Worm (Caenorhabditis elegans) whole organism, L1 larva: ENCODE results near the gene ptr-1.

Experiments used
- efl-1 ChIP-seq, 4 experiments: fragments of 150-350 bp; optimal IDR thresholded peaks in 3 of 4; peaks in 1 of 4; 1 replicate in 1 of 4; 2 replicates in 3 of 4; lab custom pipeline; 2014; ENCODE audit warnings: missing biosample characterization in 2 of 4, missing genetic modification characterization in 2 of 4, missing genetic modification reagents in 2 of 4
- nhr-47 ChIP-seq: sonication (generic microtip); optimal IDR thresholded peaks from 2 replicates; lab custom pipeline; 2016; ENCODE audit warnings: mild to moderate bottlenecking, missing genetic modification characterization, moderate library complexity, missing compliant biosample characterization
- nhr-76 ChIP-seq: sonication (generic microtip); optimal IDR thresholded peaks from 2 replicates; lab custom pipeline; 2017; ENCODE audit warnings: missing biosample characterization, missing genetic modification characterization
- skn-1 ChIP-seq: fragments of 150-350 bp; optimal IDR thresholded peaks from 2 replicates; lab custom pipeline; 2014; ENCODE audit warnings: missing biosample characterization, missing genetic modification characterization
- snpc-4 ChIP-seq: fragments of 150-350 bp; optimal IDR thresholded peaks from 2 replicates; lab custom pipeline; 2014; ENCODE audit warnings: missing biosample characterization, missing genetic modification characterization
- sptf-1 ChIP-seq: fragments of 150-350 bp; optimal IDR thresholded peaks from 2 replicates; lab custom pipeline; 2014; ENCODE audit warnings: missing biosample characterization, missing genetic modification characterization

DNA sequence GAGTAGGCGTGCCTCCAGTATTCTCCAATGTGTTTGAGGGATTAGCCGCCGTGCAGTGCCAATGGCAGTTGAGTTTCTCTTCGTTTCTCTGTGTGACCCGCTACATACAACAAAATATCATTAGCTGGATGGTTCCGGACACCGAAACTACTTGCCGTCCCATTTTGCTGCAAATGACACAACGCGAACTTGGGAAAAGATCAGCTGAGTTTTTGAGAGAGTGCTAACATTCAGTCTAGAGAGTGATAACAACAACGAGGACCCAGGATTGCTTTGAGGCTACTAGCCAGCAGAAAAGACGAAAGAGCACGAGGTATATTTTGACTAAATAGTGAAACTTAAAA is 37.8 kb upstream of the ptr-1 start:
- TF ChIP-seq nhr-47 (tag; lab: Kevin White, UChicago) (no peak), snpc-4 (tag; lab: Kevin White, UChicago) (no peak), efl-1 (optimal IDR thresholded peaks at IDR 0.05; lab: Kevin White, UChicago) (no peak), efl-1 (GFP tag; optimal IDR thresholded peaks at IDR 0.05 in 1 of 2; lab: Kevin White, UChicago) (peak in 1 of 2 experiments; percentile 90), sptf-1 (tag; lab: Kevin White, UChicago) (no peak), nhr-76 (tag; lab: Kevin White, UChicago) (no peak), skn-1 (tag; lab: Kevin White, UChicago) (no peak)
